Fruit fly (Drosophila melanogaster) whole organism, prepupa: ENCODE data around the gene CG4218.
A peak's percentile ranks its signal among the peaks of the same experiment; 100 is the strongest.

Experiments used
- CG10631 ChIP-seq: fragments of 200-800 bp; sonication (Bioruptor generic); optimal IDR thresholded peaks from 2 replicates; lab custom pipeline; 2016; ENCODE audit warnings: missing biosample characterization, missing genetic modification characterization
- CG10669 ChIP-seq: fragments of 200-800 bp; sonication (Bioruptor generic); optimal IDR thresholded peaks from 3 replicates; lab custom pipeline; 2018; ENCODE audit warnings: missing biosample characterization, mild to moderate bottlenecking, missing genetic modification characterization, moderate library complexity
- CG11294 ChIP-seq: fragments of 200-800 bp; sonication (Bioruptor generic); IDR thresholded peaks from 2 replicates; pipeline ENCODE4 v1.3.6; 2022; ENCODE audit warnings: missing biosample characterization, missing genetic modification characterization
- CG11762 ChIP-seq: fragments of 200-800 bp; sonication (Bioruptor generic); optimal IDR thresholded peaks from 3 replicates; lab custom pipeline; 2016; ENCODE audit warnings: missing biosample characterization, missing genetic modification characterization; ENCODE audit not compliant: insufficient read depth
- CG11902 ChIP-seq: fragments of 200-800 bp; sonication (Bioruptor generic); optimal IDR thresholded peaks from 3 replicates; lab custom pipeline; 2016; ENCODE audit warnings: missing biosample characterization, missing genetic modification characterization
- CG15336 ChIP-seq: fragments of 200-800 bp; sonication (Bioruptor generic); IDR thresholded peaks from 2 replicates; pipeline ENCODE4 v1.3.6; 2022; ENCODE audit warnings: missing biosample characterization, missing genetic modification characterization
- CG1621 ChIP-seq: fragments of 200-800 bp; sonication (Bioruptor generic); optimal IDR thresholded peaks from 3 replicates; lab custom pipeline; 2018; ENCODE audit warnings: missing biosample characterization, mild to moderate bottlenecking, missing genetic modification characterization
- CG16779 ChIP-seq: fragments of 200-800 bp; sonication (Bioruptor generic); optimal IDR thresholded peaks from 3 replicates; lab custom pipeline; 2017; ENCODE audit warnings: missing biosample characterization, mild to moderate bottlenecking, missing genetic modification characterization
- CG31627 ChIP-seq: fragments of 200-800 bp; sonication (Bioruptor generic); optimal IDR thresholded peaks from 3 replicates; lab custom pipeline; 2016; ENCODE audit warnings: missing biosample characterization, missing genetic modification characterization
- CG32006 ChIP-seq: fragments of 200-800 bp; sonication (Bioruptor generic); optimal IDR thresholded peaks from 3 replicates; lab custom pipeline; 2017; ENCODE audit warnings: missing biosample characterization, mild to moderate bottlenecking, missing genetic modification characterization
- CG34406 ChIP-seq: fragments of 200-800 bp; sonication (Bioruptor generic); optimal IDR thresholded peaks from 3 replicates; lab custom pipeline; 2016; ENCODE audit warnings: missing biosample characterization, missing genetic modification characterization
- CG3919 ChIP-seq: fragments of 200-800 bp; sonication (Bioruptor generic); optimal IDR thresholded peaks from 3 replicates; lab custom pipeline; 2016; ENCODE audit warnings: missing biosample characterization, missing genetic modification characterization
- CG6163 ChIP-seq: fragments of 200-800 bp; sonication (Bioruptor generic); IDR thresholded peaks from 3 replicates; pipeline ENCODE4 v1.3.6; 2022; ENCODE audit warnings: missing biosample characterization, missing genetic modification characterization
- CG6276 ChIP-seq: fragments of 200-800 bp; sonication (Bioruptor generic); optimal IDR thresholded peaks from 2 replicates; lab custom pipeline; 2017; ENCODE audit warnings: missing biosample characterization, mild to moderate bottlenecking, missing genetic modification characterization
- CG6792 ChIP-seq: fragments of 200-800 bp; sonication (Bioruptor generic); optimal IDR thresholded peaks from 3 replicates; lab custom pipeline; 2016; ENCODE audit warnings: missing biosample characterization, missing genetic modification characterization
- CG6808 ChIP-seq: fragments of 200-800 bp; sonication (Bioruptor generic); optimal IDR thresholded peaks from 3 replicates; lab custom pipeline; 2017; ENCODE audit warnings: missing biosample characterization, missing genetic modification characterization, mild to moderate bottlenecking, moderate library complexity, missing genetic modification reagents
- CG6854 ChIP-seq: fragments of 200-800 bp; sonication (Bioruptor generic); optimal IDR thresholded peaks from 2 replicates; lab custom pipeline; 2017; ENCODE audit warnings: missing biosample characterization, mild to moderate bottlenecking, missing genetic modification characterization
- CG7368 ChIP-seq: fragments of 200-800 bp; sonication (Bioruptor generic); optimal IDR thresholded peaks from 3 replicates; lab custom pipeline; 2016; ENCODE audit warnings: missing biosample characterization, missing genetic modification characterization
- CG8119 ChIP-seq: fragments of 200-800 bp; sonication (Bioruptor generic); IDR thresholded peaks from 3 replicates; pipeline ENCODE4 v1.3.6; 2022; ENCODE audit warnings: missing biosample characterization, missing genetic modification characterization
- CG8319 ChIP-seq: fragments of 200-800 bp; sonication (Bioruptor generic); optimal IDR thresholded peaks from 3 replicates; lab custom pipeline; 2016; ENCODE audit warnings: missing biosample characterization, missing genetic modification characterization
- CG8632 ChIP-seq: fragments of 200-800 bp; sonication (Bioruptor generic); optimal IDR thresholded peaks from 3 replicates; lab custom pipeline; 2016; ENCODE audit warnings: missing biosample characterization, missing genetic modification characterization
- CG9139 ChIP-seq: fragments of 200-800 bp; sonication (Bioruptor generic); optimal IDR thresholded peaks from 3 replicates; lab custom pipeline; 2017; ENCODE audit warnings: missing biosample characterization, mild to moderate bottlenecking, missing genetic modification characterization
- Eip75B ChIP-seq: fragments of 200-800 bp; sonication (Bioruptor generic); optimal IDR thresholded peaks from 3 replicates; lab custom pipeline; 2016; ENCODE audit warnings: missing biosample characterization, missing genetic modification characterization
- Eip78C ChIP-seq: fragments of 200-800 bp; sonication (Bioruptor generic); peaks from one replicate; lab custom pipeline; 2016; ENCODE audit warnings: missing biosample characterization, missing genetic modification characterization
- Hr38 ChIP-seq: sonication (Bioruptor generic); optimal IDR thresholded peaks from 2 replicates; lab custom pipeline; 2016; ENCODE audit warnings: missing biosample characterization, missing genetic modification characterization
- Hr39 ChIP-seq: fragments of 200-800 bp; sonication (Bioruptor generic); optimal IDR thresholded peaks from 2 replicates; lab custom pipeline; 2016; ENCODE audit warnings: missing biosample characterization, missing genetic modification characterization
- Hr4 ChIP-seq: fragments of 200-800 bp; sonication (Bioruptor generic); optimal IDR thresholded peaks from 3 replicates; lab custom pipeline; 2016; ENCODE audit warnings: missing biosample characterization, missing genetic modification characterization
- Lpt ChIP-seq: fragments of 200-800 bp; sonication (Bioruptor generic); optimal IDR thresholded peaks from 3 replicates; lab custom pipeline; 2016; ENCODE audit warnings: missing biosample characterization, missing genetic modification characterization
- Met ChIP-seq: fragments of 200-800 bp; sonication (Bioruptor generic); optimal IDR thresholded peaks from 3 replicates; lab custom pipeline; 2016; ENCODE audit warnings: missing biosample characterization, missing genetic modification characterization
- OdsH ChIP-seq: fragments of 200-800 bp; sonication (Bioruptor generic); optimal IDR thresholded peaks from 3 replicates; lab custom pipeline; 2016; ENCODE audit warnings: missing biosample characterization, missing genetic modification characterization
- Sox102F ChIP-seq: fragments of 200-800 bp; sonication (Bioruptor generic); optimal IDR thresholded peaks from 2 replicates; lab custom pipeline; 2016; ENCODE audit warnings: missing biosample characterization, mild to moderate bottlenecking, missing genetic modification characterization
- Sox14 ChIP-seq: fragments of 200-800 bp; sonication (Bioruptor generic); optimal IDR thresholded peaks from 3 replicates; lab custom pipeline; 2016; ENCODE audit warnings: missing biosample characterization, missing genetic modification characterization
- Sox15 ChIP-seq: fragments of 200-800 bp; sonication (Bioruptor generic); optimal IDR thresholded peaks from 3 replicates; lab custom pipeline; 2016; ENCODE audit warnings: missing biosample characterization, missing genetic modification characterization
- achi ChIP-seq: fragments of 200-800 bp; sonication (Bioruptor generic); optimal IDR thresholded peaks from 3 replicates; lab custom pipeline; 2016; ENCODE audit warnings: missing biosample characterization, missing genetic modification characterization
- acj6 ChIP-seq: fragments of 200-800 bp; sonication (Bioruptor generic); optimal IDR thresholded peaks from 3 replicates; lab custom pipeline; 2016; ENCODE audit warnings: missing biosample characterization, missing genetic modification characterization
- dac ChIP-seq: fragments of 200-800 bp; sonication (Bioruptor generic); optimal IDR thresholded peaks from 2 replicates; lab custom pipeline; 2017; ENCODE audit warnings: missing biosample characterization, mild to moderate bottlenecking, missing genetic modification characterization
- eg ChIP-seq: fragments of 200-800 bp; sonication (Bioruptor generic); IDR thresholded peaks from 3 replicates; pipeline ENCODE4 v1.3.6; 2022; ENCODE audit warnings: missing biosample characterization, missing genetic modification characterization
- esn ChIP-seq: fragments of 200-800 bp; sonication (Bioruptor generic); optimal IDR thresholded peaks from 2 replicates; lab custom pipeline; 2016; ENCODE audit warnings: missing biosample characterization, mild to moderate bottlenecking, missing genetic modification characterization, moderate library complexity
- fd59A ChIP-seq: fragments of 200-800 bp; sonication (Bioruptor generic); optimal IDR thresholded peaks from 2 replicates; lab custom pipeline; 2017; ENCODE audit warnings: missing biosample characterization, mild to moderate bottlenecking, missing genetic modification characterization, missing genetic modification reagents
- fkh ChIP-seq: fragments of 200-800 bp; sonication (Bioruptor generic); optimal IDR thresholded peaks from 3 replicates; lab custom pipeline; 2017; ENCODE audit warnings: missing biosample characterization, mild to moderate bottlenecking, missing genetic modification characterization, moderate library complexity
- net ChIP-seq: fragments of 200-800 bp; sonication (Bioruptor generic); optimal IDR thresholded peaks from 3 replicates; lab custom pipeline; 2016; ENCODE audit warnings: missing biosample characterization, missing genetic modification characterization
- salr ChIP-seq, 2 experiments: fragments of 200-800 bp; sonication (Bioruptor generic); optimal IDR thresholded peaks; 3 replicates each; lab custom pipeline; 2016 to 2018; ENCODE audit warnings: missing biosample characterization in 2 of 2, missing genetic modification characterization in 2 of 2, mild to moderate bottlenecking in 1 of 2
- ss ChIP-seq, 2 experiments: fragments of 200-800 bp; sonication (Bioruptor generic); optimal IDR thresholded peaks; 2 replicates in 1 of 2; 3 replicates in 1 of 2; lab custom pipeline; 2017 to 2018; ENCODE audit warnings: mild to moderate bottlenecking in 2 of 2, missing biosample characterization in 2 of 2, missing genetic modification characterization in 2 of 2, moderate library complexity in 1 of 2
- svp ChIP-seq: fragments of 200-800 bp; sonication (Bioruptor generic); peaks from one replicate; lab custom pipeline; 2016; ENCODE audit warnings: missing biosample characterization, missing genetic modification characterization
- vri ChIP-seq: fragments of 200-800 bp; sonication (Bioruptor generic); optimal IDR thresholded peaks from 3 replicates; lab custom pipeline; 2016; ENCODE audit warnings: missing biosample characterization, mild to moderate bottlenecking, missing genetic modification characterization

CG4218 gene

DNA sequence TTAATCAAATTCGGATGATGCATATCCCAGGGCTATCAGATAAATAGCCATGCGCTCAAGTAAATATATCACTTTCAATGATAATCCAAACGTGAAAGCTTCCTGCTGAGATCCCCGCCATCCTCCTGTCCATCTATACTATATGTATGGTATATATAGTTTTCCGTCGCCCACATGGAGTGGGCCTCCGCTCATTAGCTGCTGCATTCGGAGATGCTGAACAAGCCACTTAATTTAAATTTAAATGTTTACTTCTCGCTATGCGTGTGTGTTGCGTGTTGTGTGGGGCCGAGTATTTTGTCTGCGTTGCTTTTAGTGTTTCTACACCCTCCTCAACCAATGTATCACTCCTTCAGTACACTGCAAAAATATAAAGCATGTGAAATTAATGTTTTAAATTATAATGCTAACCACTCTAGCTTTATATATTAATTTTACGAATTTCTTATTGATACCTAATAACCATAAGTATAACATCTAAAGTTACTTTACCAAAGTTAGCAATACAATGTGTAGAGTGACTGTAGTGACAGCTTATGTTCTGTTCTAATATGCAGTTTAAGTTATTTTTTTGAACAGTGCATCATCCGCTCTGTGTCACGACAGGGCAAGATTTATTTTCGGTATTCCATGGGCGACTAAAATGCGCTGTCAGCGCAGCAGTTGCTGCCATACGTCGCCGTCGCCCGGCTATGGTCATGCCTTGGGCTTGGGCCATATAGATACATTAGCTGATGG, 2.1 kb downstream of the CG4218 start (continued):
- peak; percentile 31 for TF ChIP-seq Sox15
- TF ChIP-seq CG11294 (GFP tag; lab: Robert Waterston, UW): no peak
- TF ChIP-seq CG16779 (tag; lab: Kevin White, UChicago): peak; percentile 58
- peak; percentile 79 for TF ChIP-seq OdsH (GFP tag; lab: Kevin White, UChicago)
- TF ChIP-seq CG8319 (GFP tag; lab: Kevin White, UChicago): peak; percentile 56
- peak; percentile 34 for TF ChIP-seq CG6854 (GFP tag; lab: Kevin White, UChicago)
- peak; percentile 81 for TF ChIP-seq CG10669 (GFP tag; lab: Kevin White, UChicago)
- TF ChIP-seq CG11762 (GFP tag; lab: Kevin White, UChicago): peak; percentile 58
- peak; percentile 80 for TF ChIP-seq CG8119
- TF ChIP-seq CG32006: peak; percentile 76
- TF ChIP-seq Eip78C (GFP tag; lab: Kevin White, UChicago): peak; percentile 97
- peak; percentile 73 for TF ChIP-seq CG34406 (GFP tag; lab: Kevin White, UChicago)
- TF ChIP-seq vri (GFP tag; lab: Kevin White, UChicago): peak; percentile 45
- TF ChIP-seq achi (GFP tag; lab: Kevin White, UChicago): peak; percentile 80
- TF ChIP-seq fd59A (GFP tag; lab: Kevin White, UChicago): peak; percentile 76
- peak; percentile 74 for TF ChIP-seq net (GFP tag; lab: Kevin White, UChicago)
- peak; percentile 72 to 82 for TF ChIP-seq salr (GFP tag; optimal IDR thresholded peaks at IDR 0.05; lab: Kevin White, UChicago)
- peak; percentile 82 for TF ChIP-seq Sox14 (GFP tag; lab: Kevin White, UChicago)
- peak; percentile 75 for TF ChIP-seq Lpt (GFP tag; lab: Kevin White, UChicago)
- TF ChIP-seq CG6163: peak; percentile 78; the same call in 2 of the 3 replicates
- TF ChIP-seq CG9139 (GFP tag; lab: Kevin White, UChicago): peak; percentile 66
- TF ChIP-seq esn: peak; percentile 75
- peak; percentile 82 for TF ChIP-seq acj6 (GFP tag; lab: Kevin White, UChicago)
- peak; percentile 73 for TF ChIP-seq eg (GFP tag; lab: Robert Waterston, UW)
- TF ChIP-seq CG6792 (GFP tag; lab: Kevin White, UChicago): peak; percentile 77
- TF ChIP-seq CG6276 (GFP tag; lab: Kevin White, UChicago): peak; percentile 61
- peak; percentile 59 for TF ChIP-seq CG7368 (GFP tag; lab: Kevin White, UChicago)
- peak; percentile 36 for TF ChIP-seq CG11902 (GFP tag; lab: Kevin White, UChicago)
- no peak for TF ChIP-seq Hr38
- peak; percentile 79 for TF ChIP-seq CG1621 (tag; lab: Kevin White, UChicago)
- peak; percentile 84 for TF ChIP-seq CG3919 (GFP tag; lab: Kevin White, UChicago)
- TF ChIP-seq CG15336: peak; percentile 79
- peak; percentile 82 for TF ChIP-seq CG10631 (GFP tag; lab: Kevin White, UChicago)
- TF ChIP-seq Hr39: peak; percentile 54

DNA sequence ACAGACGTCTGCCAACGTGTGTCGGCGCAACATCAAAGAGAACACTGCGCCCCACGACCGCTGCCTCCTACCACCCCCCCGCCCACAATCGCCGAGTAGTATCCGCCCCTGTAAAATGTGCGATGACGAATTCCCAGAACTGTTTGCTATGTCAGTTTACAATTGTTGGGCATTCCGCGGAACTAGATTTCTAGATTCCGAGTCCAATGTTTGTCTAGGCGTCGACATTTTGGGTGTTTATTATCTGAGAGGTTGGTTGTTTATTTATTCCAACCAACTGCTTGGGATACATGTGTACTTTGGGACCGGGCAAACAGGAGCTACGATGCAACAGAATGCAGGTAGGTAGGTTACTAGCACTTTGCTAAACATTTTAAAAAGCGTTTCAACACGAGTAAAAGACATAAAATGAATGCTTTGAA, 3.6 kb downstream of the CG4218 start:
- TF ChIP-seq CG6808 (GFP tag; lab: Kevin White, UChicago) (no peak), fkh (GFP tag; lab: Kevin White, UChicago) (peak; percentile 92), eg (GFP tag; lab: Robert Waterston, UW) (0 out of 3 replicates have a peak, but pooled peaks have one; percentile 25), Hr38 (no peak), CG32006 (no peak)
- TF ChIP-seq, all 60 proteins: peak for 2

dm6 chr2L:14540539-14541106, 8.3 kb downstream of the CG4218 start:
- TF ChIP-seq OdsH (GFP tag; lab: Kevin White, UChicago) (no peak), Met (GFP tag; lab: Kevin White, UChicago) (no peak), Sox102F (no peak), ss (GFP tag; optimal IDR thresholded peaks at IDR 0.05; lab: Kevin White, UChicago) (peak in 1 of 2 experiments; percentile 29), Hr4 (GFP tag; lab: Kevin White, UChicago) (no peak), acj6 (GFP tag; lab: Kevin White, UChicago) (no peak), net (GFP tag; lab: Kevin White, UChicago) (no peak), CG8632 (no peak), CG3919 (GFP tag; lab: Kevin White, UChicago) (no peak), CG11762 (GFP tag; lab: Kevin White, UChicago) (no peak), eg (GFP tag; lab: Robert Waterston, UW) (no peak), Sox14 (GFP tag; lab: Kevin White, UChicago) (no peak), Eip75B (GFP tag; lab: Kevin White, UChicago) (no peak), svp (peak; percentile 99), dac (GFP tag; lab: Kevin White, UChicago) (no peak), CG34406 (GFP tag; lab: Kevin White, UChicago) (no peak), Hr38 (no peak), Eip78C (GFP tag; lab: Kevin White, UChicago) (peak; percentile 54), vri (GFP tag; lab: Kevin White, UChicago) (no peak), CG7368 (GFP tag; lab: Kevin White, UChicago) (no peak), CG31627 (GFP tag; lab: Kevin White, UChicago) (no peak)
